Worm (Caenorhabditis elegans) whole organism, mixed stage, embryonic: ENCODE results near the gene ZK622.1.

Experiments used
- M03D4.4 ChIP-seq: sonication (generic microtip); optimal IDR thresholded peaks from 2 replicates; lab custom pipeline; 2017; ENCODE audit warnings: mild to moderate bottlenecking, missing genetic modification characterization, missing compliant biosample characterization
- bed-3 ChIP-seq: fragments of 200-800 bp; sonication (Bioruptor generic); optimal IDR thresholded peaks from 3 replicates; lab custom pipeline; 2018; ENCODE audit warnings: mild to moderate bottlenecking, missing genetic modification characterization, moderate library complexity, missing compliant biosample characterization
- ceh-39 ChIP-seq: fragments of 150-350 bp; optimal IDR thresholded peaks from 2 replicates; lab custom pipeline; 2014; ENCODE audit warnings: missing biosample characterization, missing genetic modification characterization
- ceh-43 ChIP-seq: fragments of 200-800 bp; sonication (Bioruptor generic); optimal IDR thresholded peaks from 2 replicates; lab custom pipeline; 2018; ENCODE audit warnings: mild to moderate bottlenecking, missing genetic modification characterization, moderate library complexity, missing compliant biosample characterization
- ces-1 ChIP-seq: fragments of 150-350 bp; optimal IDR thresholded peaks from 2 replicates; lab custom pipeline; 2014; ENCODE audit warnings: missing biosample characterization, missing genetic modification reagents, missing genetic modification characterization
- cnd-1 ChIP-seq: fragments of 200-800 bp; sonication (Bioruptor generic); optimal IDR thresholded peaks from 2 replicates; lab custom pipeline; 2018; ENCODE audit warnings: mild to moderate bottlenecking, missing genetic modification characterization, missing compliant biosample characterization
- drap-1 ChIP-seq: fragments of 200-800 bp; sonication (Bioruptor generic); optimal IDR thresholded peaks from 3 replicates; lab custom pipeline; 2018; ENCODE audit warnings: mild to moderate bottlenecking, missing genetic modification characterization, missing compliant biosample characterization
- elt-1 ChIP-seq: sonication (generic microtip); optimal IDR thresholded peaks from 2 replicates; lab custom pipeline; 2017; ENCODE audit warnings: missing genetic modification characterization, mild to moderate bottlenecking, missing compliant biosample characterization, antibody characterized with exemption, moderate library complexity, borderline replicate concordance; ENCODE audit not compliant: insufficient read depth
- elt-3 ChIP-seq: fragments of 150-350 bp; optimal IDR thresholded peaks from 2 replicates; lab custom pipeline; 2014; ENCODE audit warnings: missing biosample characterization, missing genetic modification characterization
- flh-1 ChIP-seq: fragments of 200-800 bp; sonication (Bioruptor generic); optimal IDR thresholded peaks from 2 replicates; lab custom pipeline; 2018; ENCODE audit warnings: mild to moderate bottlenecking, missing genetic modification characterization, moderate library complexity, missing compliant biosample characterization
- ham-2 ChIP-seq: fragments of 200-800 bp; sonication (Bioruptor generic); optimal IDR thresholded peaks from 2 replicates; lab custom pipeline; 2018; ENCODE audit warnings: mild to moderate bottlenecking, missing genetic modification characterization, missing compliant biosample characterization
- hlh-1 ChIP-seq: fragments of 150-350 bp; optimal IDR thresholded peaks from 2 replicates; lab custom pipeline; 2014; ENCODE audit warnings: missing biosample characterization, missing genetic modification reagents, missing genetic modification characterization
- lin-13 ChIP-seq: fragments of 150-350 bp; optimal IDR thresholded peaks from 2 replicates; lab custom pipeline; 2014; ENCODE audit warnings: missing biosample characterization, missing genetic modification characterization
- lin-32 ChIP-seq: fragments of 200-800 bp; sonication (Bioruptor generic); optimal IDR thresholded peaks from 2 replicates; lab custom pipeline; 2018; ENCODE audit warnings: mild to moderate bottlenecking, missing genetic modification characterization, missing compliant biosample characterization
- lsy-2 ChIP-seq: fragments of 150-350 bp; optimal IDR thresholded peaks from 2 replicates; lab custom pipeline; 2014; ENCODE audit warnings: missing biosample characterization, missing genetic modification characterization
- mab-5 ChIP-seq: fragments of 150-350 bp; optimal IDR thresholded peaks from 2 replicates; lab custom pipeline; 2014; ENCODE audit warnings: missing biosample characterization, missing genetic modification characterization
- mep-1 ChIP-seq: fragments of 150-350 bp; optimal IDR thresholded peaks from 2 replicates; lab custom pipeline; 2017; ENCODE audit warnings: missing biosample characterization, missing genetic modification reagents, missing genetic modification characterization, inconsistent platforms
- mls-2 ChIP-seq: sonication (generic microtip); optimal IDR thresholded peaks from 2 replicates; lab custom pipeline; 2016; ENCODE audit warnings: mild to moderate bottlenecking, missing genetic modification characterization, moderate library complexity, missing compliant biosample characterization
- nhr-12 ChIP-seq: fragments of 150-350 bp; optimal IDR thresholded peaks from 2 replicates; lab custom pipeline; 2014; ENCODE audit warnings: missing biosample characterization, missing genetic modification characterization
- nhr-2 ChIP-seq: fragments of 150-350 bp; optimal IDR thresholded peaks from 2 replicates; lab custom pipeline; 2014; ENCODE audit warnings: missing biosample characterization, missing genetic modification characterization
- nhr-237 ChIP-seq: fragments of 150-350 bp; optimal IDR thresholded peaks from 2 replicates; lab custom pipeline; 2014; ENCODE audit warnings: missing biosample characterization, missing genetic modification characterization
- nhr-28 ChIP-seq: fragments of 150-350 bp; optimal IDR thresholded peaks from 2 replicates; lab custom pipeline; 2014; ENCODE audit warnings: missing biosample characterization, missing genetic modification characterization
- nhr-76 ChIP-seq: sonication (generic microtip); optimal IDR thresholded peaks from 2 replicates; lab custom pipeline; 2017; ENCODE audit warnings: missing biosample characterization, missing genetic modification characterization
- pha-4 ChIP-seq: fragments of 150-350 bp; optimal IDR thresholded peaks from 2 replicates; lab custom pipeline; 2018; ENCODE audit warnings: missing biosample characterization, missing genetic modification reagents, missing genetic modification characterization
- sem-2 ChIP-seq: fragments of 200-800 bp; sonication (Bioruptor generic); optimal IDR thresholded peaks from 2 replicates; lab custom pipeline; 2018; ENCODE audit warnings: mild to moderate bottlenecking, missing genetic modification characterization, missing compliant biosample characterization
- snpc-4 ChIP-seq: fragments of 150-350 bp; optimal IDR thresholded peaks from 2 replicates; lab custom pipeline; 2014; ENCODE audit warnings: missing biosample characterization, missing genetic modification characterization
- sptf-1 ChIP-seq: sonication (generic microtip); optimal IDR thresholded peaks from 2 replicates; lab custom pipeline; 2017; ENCODE audit warnings: mild to moderate bottlenecking, missing genetic modification characterization, moderate library complexity, missing compliant biosample characterization
- unc-39 ChIP-seq: fragments of 150-350 bp; optimal IDR thresholded peaks from 2 replicates; lab custom pipeline; 2014; ENCODE audit warnings: missing biosample characterization, missing genetic modification characterization
- ztf-11 ChIP-seq: fragments of 150-350 bp; optimal IDR thresholded peaks from 2 replicates; lab custom pipeline; 2014; ENCODE audit warnings: missing biosample characterization, missing genetic modification characterization

Gene ZK622.1

ce11 chrII:5320205-5320951 lies 26.8 kb downstream of the ZK622.1 start:
- no peak for TF ChIP-seq mab-5 (tag; lab: Kevin White, UChicago)
- no peak for TF ChIP-seq ces-1 (GFP tag; lab: Kevin White, UChicago)
- TF ChIP-seq ztf-11 (tag; lab: Kevin White, UChicago) = no peak
- peak; percentile 6 for TF ChIP-seq pha-4 (tag; lab: Kevin White, UChicago)
- TF ChIP-seq nhr-237 (tag; lab: Kevin White, UChicago) = no peak
- TF ChIP-seq nhr-12 (tag; lab: Kevin White, UChicago) = no peak
- TF ChIP-seq mep-1 (tag; lab: Kevin White, UChicago) = no peak
- TF ChIP-seq nhr-76 (tag; lab: Kevin White, UChicago) = no peak
- TF ChIP-seq lsy-2 = no peak

- TF ChIP-seq mls-2 (tag; lab: Kevin White, UChicago) (peak; percentile 61), pha-4 (tag; lab: Kevin White, UChicago) (peak; percentile 23), ceh-43 (GFP tag; lab: Kevin White, UChicago) (peak; percentile 16), ham-2 (GFP tag; lab: Kevin White, UChicago) (peak; percentile 11), sptf-1 (tag; lab: Kevin White, UChicago) (peak; percentile 10), elt-1 (tag; lab: Kevin White, UChicago) (no peak), elt-3 (tag; lab: Kevin White, UChicago) (peak; percentile 70), nhr-237 (tag; lab: Kevin White, UChicago) (peak; percentile 27), unc-39 (tag; lab: Kevin White, UChicago) (no peak), nhr-2 (tag; lab: Kevin White, UChicago) (no peak), drap-1 (GFP tag; lab: Kevin White, UChicago) (peak; percentile 51)
These were observed 28.2 kb downstream of the ZK622.1 start for ce11 chrII:5321718-5322286.

- TF ChIP-seq nhr-237 (tag; lab: Kevin White, UChicago) (no peak), ztf-11 (tag; lab: Kevin White, UChicago) (no peak), snpc-4 (tag; lab: Kevin White, UChicago) (no peak), flh-1 (no peak), M03D4.4 (no peak), ces-1 (GFP tag; lab: Kevin White, UChicago) (no peak), nhr-28 (tag; lab: Kevin White, UChicago) (no peak), nhr-12 (tag; lab: Kevin White, UChicago) (no peak), hlh-1 (tag; lab: Kevin White, UChicago) (no peak), elt-3 (tag; lab: Kevin White, UChicago) (no peak), unc-39 (tag; lab: Kevin White, UChicago) (no peak), ceh-43 (GFP tag; lab: Kevin White, UChicago) (no peak)
These were observed 29.2 kb downstream of the ZK622.1 start, which contains the start of gene vhp-1 for ce11 chrII:5322732-5323326. Gene vhp-1 (plus strand): TSS chrII:5323276.

ce11 chrII:5323773-5324172 lies 30.2 kb downstream of the ZK622.1 start:
- no peak for TF ChIP-seq bed-3 (GFP tag; lab: Kevin White, UChicago)
- TF ChIP-seq nhr-76 (tag; lab: Kevin White, UChicago) = no peak
- no peak for TF ChIP-seq cnd-1 (tag; lab: Kevin White, UChicago)
- no peak for TF ChIP-seq lin-32 (GFP tag; lab: Kevin White, UChicago)
- TF ChIP-seq ztf-11 (tag; lab: Kevin White, UChicago) = no peak
- no peak for TF ChIP-seq ham-2 (GFP tag; lab: Kevin White, UChicago)
- TF ChIP-seq ceh-43 (GFP tag; lab: Kevin White, UChicago) = no peak
- no peak for TF ChIP-seq mls-2 (tag; lab: Kevin White, UChicago)
- TF ChIP-seq ces-1 (GFP tag; lab: Kevin White, UChicago) = no peak
- no peak for TF ChIP-seq elt-3 (tag; lab: Kevin White, UChicago)
- TF ChIP-seq ceh-39 (tag; lab: Kevin White, UChicago) = no peak
- no peak for TF ChIP-seq sptf-1 (tag; lab: Kevin White, UChicago)
- TF ChIP-seq pha-4 (tag; lab: Kevin White, UChicago) = no peak
- TF ChIP-seq lin-13 (tag; lab: Kevin White, UChicago) = no peak
- no peak for TF ChIP-seq nhr-2 (tag; lab: Kevin White, UChicago)
- no peak for TF ChIP-seq drap-1 (GFP tag; lab: Kevin White, UChicago)
- TF ChIP-seq mab-5 (tag; lab: Kevin White, UChicago) = no peak
- TF ChIP-seq mep-1 (tag; lab: Kevin White, UChicago) = no peak
- no peak for TF ChIP-seq sem-2
- TF ChIP-seq hlh-1 (tag; lab: Kevin White, UChicago) = no peak
